Worm (Caenorhabditis elegans) whole organism, young adult: ENCODE measurements around the gene col-120.

Experiments used
- F10E7.11 ChIP-seq: sonication (generic microtip); optimal IDR thresholded peaks from 2 replicates; lab custom pipeline; 2017; ENCODE audit warnings: mild to moderate bottlenecking, missing genetic modification characterization, moderate library complexity, missing compliant biosample characterization
- F49E8.2 ChIP-seq: sonication (generic microtip); optimal IDR thresholded peaks from 3 replicates; lab custom pipeline; 2017; ENCODE audit warnings: missing genetic modification characterization, mild to moderate bottlenecking, missing compliant biosample characterization, antibody characterized with exemption, moderate library complexity; ENCODE audit not compliant: insufficient read depth
- Y56A3A.18 ChIP-seq: fragments of 200-800 bp; sonication (Bioruptor generic); IDR thresholded peaks from 2 replicates; pipeline ENCODE4 v1.3.6; 2022; ENCODE audit warnings: missing genetic modification reagents, missing genetic modification characterization, missing compliant biosample characterization
- Y67H2A.10 ChIP-seq: fragments of 200-800 bp; sonication (Bioruptor generic); conservative IDR thresholded peaks from 2 replicates; pipeline ENCODE4 v1.3.6; 2022; ENCODE audit warnings: missing genetic modification reagents, missing genetic modification characterization, missing compliant biosample characterization
- ZK185.1 ChIP-seq: sonication (generic microtip); optimal IDR thresholded peaks from 2 replicates; lab custom pipeline; 2016; ENCODE audit warnings: mild to moderate bottlenecking, missing genetic modification characterization, missing compliant biosample characterization; ENCODE audit not compliant: poor library complexity, severe bottlenecking
- ama-1 ChIP-seq, 3 experiments: fragments of 150-350 bp in 1 of 3; sonication (generic microtip) in 2 of 3; optimal IDR thresholded peaks; 2 replicates each; lab custom pipeline; 2014 to 2018; ENCODE audit warnings: missing biosample characterization in 2 of 3, missing genetic modification characterization in 2 of 3, missing genetic modification reagents in 2 of 3
- attf-5 ChIP-seq: fragments of 200-800 bp; sonication (Bioruptor generic); optimal IDR thresholded peaks from 2 replicates; lab custom pipeline; 2018; ENCODE audit warnings: mild to moderate bottlenecking, missing genetic modification characterization, missing compliant biosample characterization
- attf-6 ChIP-seq: fragments of 200-800 bp; sonication (Bioruptor generic); IDR thresholded peaks from 2 replicates; pipeline ENCODE4 v1.3.6; 2022; ENCODE audit warnings: missing genetic modification reagents, missing genetic modification characterization, missing compliant biosample characterization
- bed-2 ChIP-seq: fragments of 200-800 bp; sonication (Bioruptor generic); IDR thresholded peaks from 2 replicates; pipeline ENCODE4 v1.3.6; 2022; ENCODE audit warnings: missing genetic modification reagents, missing genetic modification characterization, missing compliant biosample characterization
- ccch-3 ChIP-seq: fragments of 200-800 bp; sonication (Bioruptor generic); optimal IDR thresholded peaks from 2 replicates; lab custom pipeline; 2018; ENCODE audit warnings: mild to moderate bottlenecking, missing genetic modification characterization, missing compliant biosample characterization
- ceh-58 ChIP-seq: fragments of 200-800 bp; sonication (Bioruptor generic); IDR thresholded peaks from 2 replicates; pipeline ENCODE4 v1.3.6; 2022; ENCODE audit warnings: missing genetic modification characterization, missing compliant biosample characterization
- ceh-79 ChIP-seq: sonication (generic microtip); optimal IDR thresholded peaks from 2 replicates; lab custom pipeline; 2017; ENCODE audit warnings: mild to moderate bottlenecking, missing genetic modification characterization, missing compliant biosample characterization
- dox-1 ChIP-seq: fragments of 200-800 bp; sonication (Bioruptor generic); IDR thresholded peaks from 2 replicates; pipeline ENCODE4 v1.3.6; 2022; ENCODE audit warnings: missing genetic modification reagents, missing genetic modification characterization, missing compliant biosample characterization
- dpl-1 ChIP-seq: fragments of 150-350 bp; optimal IDR thresholded peaks from 2 replicates; lab custom pipeline; 2014; ENCODE audit warnings: missing biosample characterization, missing genetic modification reagents, missing genetic modification characterization
- egl-44 ChIP-seq: fragments of 200-800 bp; sonication (Bioruptor generic); IDR thresholded peaks from 2 replicates; pipeline ENCODE4 v1.3.6; 2022; ENCODE audit warnings: missing genetic modification reagents, missing genetic modification characterization, missing compliant biosample characterization
- ekl-4 ChIP-seq: fragments of 200-800 bp; sonication (Bioruptor generic); IDR thresholded peaks from 2 replicates; pipeline ENCODE4 v1.3.6; 2022; ENCODE audit warnings: missing genetic modification reagents, missing genetic modification characterization, missing compliant biosample characterization
- hlh-26 ChIP-seq: fragments of 200-800 bp; sonication (Bioruptor generic); conservative IDR thresholded peaks from 2 replicates; pipeline ENCODE4 v1.3.6; 2022; ENCODE audit warnings: missing genetic modification reagents, missing genetic modification characterization, missing compliant biosample characterization
- hmg-20 ChIP-seq: fragments of 200-800 bp; sonication (Bioruptor generic); IDR thresholded peaks from 2 replicates; pipeline ENCODE4 v1.3.6; 2022; ENCODE audit warnings: missing genetic modification reagents, missing genetic modification characterization, missing compliant biosample characterization
- lag-1 ChIP-seq: fragments of 200-800 bp; sonication (Bioruptor generic); IDR thresholded peaks from 2 replicates; pipeline ENCODE4 v1.3.6; 2022; ENCODE audit warnings: missing genetic modification reagents, missing genetic modification characterization, missing compliant biosample characterization
- let-526 ChIP-seq: fragments of 200-800 bp; sonication (Bioruptor generic); IDR thresholded peaks from 2 replicates; pipeline ENCODE4 v1.3.6; 2022; ENCODE audit warnings: missing genetic modification reagents, missing genetic modification characterization, missing compliant biosample characterization
- lin-40 ChIP-seq: sonication (generic microtip); optimal IDR thresholded peaks from 2 replicates; lab custom pipeline; 2016; ENCODE audit warnings: missing genetic modification characterization, mild to moderate bottlenecking, missing compliant biosample characterization, missing genotype, missing genetic modification reagents
- lin-54 ChIP-seq: fragments of 200-800 bp; sonication (Bioruptor generic); optimal IDR thresholded peaks from 2 replicates; lab custom pipeline; 2018; ENCODE audit warnings: mild to moderate bottlenecking, missing genetic modification characterization, missing compliant biosample characterization
- lsl-1 ChIP-seq: fragments of 200-800 bp; sonication (Bioruptor generic); optimal IDR thresholded peaks from 2 replicates; lab custom pipeline; 2018; ENCODE audit warnings: mild to moderate bottlenecking, missing genetic modification characterization, moderate library complexity, missing compliant biosample characterization
- madf-10 ChIP-seq: sonication (generic microtip); optimal IDR thresholded peaks from 2 replicates; lab custom pipeline; 2016; ENCODE audit warnings: mild to moderate bottlenecking, missing genetic modification characterization, missing compliant biosample characterization
- madf-6 ChIP-seq: fragments of 200-800 bp; sonication (Bioruptor generic); IDR thresholded peaks from 2 replicates; pipeline ENCODE4 v1.3.6; 2022; ENCODE audit warnings: missing genetic modification reagents, missing genetic modification characterization, missing compliant biosample characterization
- madf-8 ChIP-seq: fragments of 200-800 bp; sonication (Bioruptor generic); conservative IDR thresholded peaks from 2 replicates; pipeline ENCODE4 v1.3.6; 2022; ENCODE audit warnings: missing genetic modification reagents, missing genetic modification characterization, missing compliant biosample characterization
- mcd-1 ChIP-seq: fragments of 200-800 bp; sonication (Bioruptor generic); IDR thresholded peaks from 2 replicates; pipeline ENCODE4 v1.3.6; 2022; ENCODE audit warnings: missing genetic modification reagents, missing genetic modification characterization, missing compliant biosample characterization
- mes-4 ChIP-seq: sonication (generic microtip); optimal IDR thresholded peaks from 2 replicates; lab custom pipeline; 2016; ENCODE audit warnings: missing genotype, missing genetic modification characterization, missing compliant biosample characterization
- nhr-179 ChIP-seq: sonication (generic microtip); optimal IDR thresholded peaks from 2 replicates; lab custom pipeline; 2016; ENCODE audit warnings: mild to moderate bottlenecking, missing genetic modification characterization, missing compliant biosample characterization
- nhr-80 ChIP-seq: sonication (generic microtip); optimal IDR thresholded peaks from 2 replicates; lab custom pipeline; 2016; ENCODE audit warnings: missing genetic modification characterization, missing compliant biosample characterization
- pha-4 ChIP-seq: fragments of 150-350 bp; sonication (generic microtip); optimal IDR thresholded peaks from 2 replicates; lab custom pipeline; 2014; ENCODE audit warnings: missing biosample characterization, missing genetic modification reagents, missing genetic modification characterization
- rcor-1 ChIP-seq: fragments of 200-800 bp; sonication (Bioruptor generic); IDR thresholded peaks from 2 replicates; pipeline ENCODE4 v1.3.6; 2022; ENCODE audit warnings: missing genetic modification reagents, missing genetic modification characterization, missing compliant biosample characterization
- repo-1 ChIP-seq: sonication (generic microtip); optimal IDR thresholded peaks from 2 replicates; lab custom pipeline; 2017; ENCODE audit warnings: mild to moderate bottlenecking, missing genetic modification characterization, missing compliant biosample characterization
- snpc-4 ChIP-seq, 5 experiments: fragments of 150-350 bp in 1 of 5; sonication (generic microtip) in 4 of 5; optimal IDR thresholded peaks; 2 replicates each; lab custom pipeline; 2014 to 2018; ENCODE audit warnings: missing genetic modification characterization in 5 of 5, missing biosample characterization in 3 of 5, antibody characterized with exemption in 2 of 5, mild to moderate bottlenecking in 2 of 5, missing compliant biosample characterization in 2 of 5, missing genotype in 2 of 5, moderate library complexity in 2 of 5, missing genetic modification reagents in 1 of 5
- sptf-2 ChIP-seq: fragments of 200-800 bp; sonication (Bioruptor generic); optimal IDR thresholded peaks from 2 replicates; lab custom pipeline; 2018; ENCODE audit warnings: mild to moderate bottlenecking, missing genetic modification characterization, missing compliant biosample characterization
- tbp1 ChIP-seq: fragments of 200-800 bp; sonication (Bioruptor generic); optimal IDR thresholded peaks from 2 replicates; lab custom pipeline; 2018; ENCODE audit warnings: mild to moderate bottlenecking, missing genetic modification characterization, missing compliant biosample characterization
- tbx-9 ChIP-seq: sonication (generic microtip); optimal IDR thresholded peaks from 2 replicates; lab custom pipeline; 2016; ENCODE audit warnings: borderline replicate concordance, missing genetic modification characterization, inconsistent platforms, missing compliant biosample characterization
- tlf-1 ChIP-seq: fragments of 200-800 bp; sonication (Bioruptor generic); optimal IDR thresholded peaks from 2 replicates; lab custom pipeline; 2018; ENCODE audit warnings: mild to moderate bottlenecking, missing genetic modification characterization, missing compliant biosample characterization
- unc-130 ChIP-seq: sonication (generic microtip); optimal IDR thresholded peaks from 2 replicates; lab custom pipeline; 2016; ENCODE audit warnings: missing genetic modification reagents, missing genetic modification characterization, missing compliant biosample characterization
- xnd-1 ChIP-seq: sonication (generic microtip); optimal IDR thresholded peaks from 2 replicates; lab custom pipeline; 2016; ENCODE audit warnings: missing genotype, missing genetic modification reagents, missing genetic modification characterization, missing compliant biosample characterization
- zfh-2 ChIP-seq: fragments of 200-800 bp; sonication (Bioruptor generic); conservative IDR thresholded peaks from 2 replicates; pipeline ENCODE4 v1.3.6; 2022; ENCODE audit warnings: missing genetic modification reagents, missing genetic modification characterization, missing compliant biosample characterization
- ztf-22 ChIP-seq: fragments of 200-800 bp; sonication (Bioruptor generic); optimal IDR thresholded peaks from 2 replicates; lab custom pipeline; 2018; ENCODE audit warnings: mild to moderate bottlenecking, missing genetic modification characterization, moderate library complexity, missing compliant biosample characterization
- ztf-3 ChIP-seq: fragments of 200-800 bp; sonication (Bioruptor generic); optimal IDR thresholded peaks from 2 replicates; lab custom pipeline; 2018; ENCODE audit warnings: mild to moderate bottlenecking, missing genetic modification characterization, missing compliant biosample characterization

col-120 gene

ce11 chrIV:9266464-9266863 lies 4.9 kb upstream of the col-120 start, which contains the start of gene Y11D7A.19:
Gene Y11D7A.19 (minus strand): TSS chrIV:9266564.
- TF ChIP-seq ekl-4 (GFP tag; lab: Robert Waterston, UW) (no peak), snpc-4 (GFP tag; optimal IDR thresholded peaks at IDR 0.05; lab: Kevin White, UChicago) (no peak), snpc-4 (tag; optimal IDR thresholded peaks at IDR 0.05; lab: Kevin White, UChicago) (no peak), ceh-79 (tag; lab: Kevin White, UChicago) (no peak), ama-1 (optimal IDR thresholded peaks at IDR 0.05; lab: Kevin White, UChicago) (no peak), ama-1 (GFP tag; optimal IDR thresholded peaks at IDR 0.05; lab: Kevin White, UChicago) (no peak), nhr-80 (tag; lab: Kevin White, UChicago) (no peak), sptf-2 (GFP tag; lab: Kevin White, UChicago) (no peak), egl-44 (no peak), ceh-58 (GFP tag; lab: Robert Waterston, UW) (no peak), tbx-9 (tag; lab: Kevin White, UChicago) (no peak), ccch-3 (GFP tag; lab: Kevin White, UChicago) (no peak)

DNA sequence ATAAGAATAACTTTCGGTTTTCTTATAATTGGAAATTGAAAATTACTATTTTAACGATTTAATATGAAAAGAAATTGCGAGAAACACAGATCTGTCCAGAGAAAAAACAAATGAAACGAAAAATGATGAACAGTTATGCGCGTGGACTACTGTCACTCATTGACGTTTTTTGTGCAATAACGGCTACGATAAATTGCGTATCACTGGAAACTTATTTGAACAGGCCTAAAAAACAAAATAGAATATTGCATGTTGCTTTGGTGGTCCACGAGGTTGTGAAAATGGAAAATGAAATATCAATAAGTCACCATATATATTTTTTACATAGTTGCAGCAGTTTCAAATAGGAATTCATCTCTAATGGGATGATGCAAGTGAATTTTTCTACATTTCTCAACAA lies 2.9 kb upstream of the col-120 start:
- TF ChIP-seq nhr-80 (tag; lab: Kevin White, UChicago) (no peak), let-526 (GFP tag; lab: Robert Waterston, UW) (no peak), mes-4 (tag; lab: Kevin White, UChicago) (no peak), madf-6 (GFP tag; lab: Robert Waterston, UW) (peak; percentile 58), pha-4 (tag; lab: Kevin White, UChicago) (no peak), lin-54 (GFP tag; lab: Kevin White, UChicago) (no peak), attf-6 (no peak), Y67H2A.10 (GFP tag; lab: Robert Waterston, UW) (no peak), madf-8 (GFP tag; lab: Robert Waterston, UW) (peak; percentile 78), unc-130 (no peak), F49E8.2 (no peak), madf-10 (tag; lab: Kevin White, UChicago) (no peak), tlf-1 (GFP tag; lab: Kevin White, UChicago) (no peak), lsl-1 (GFP tag; lab: Kevin White, UChicago) (peak; percentile 32), lin-40 (tag; lab: Kevin White, UChicago) (no peak), dox-1 (GFP tag; lab: Robert Waterston, UW) (no peak)

- TF ChIP-seq madf-6 (GFP tag; lab: Robert Waterston, UW) (0 out of 2 replicates have a peak, but pooled peaks have one; percentile 19), repo-1 (tag; lab: Kevin White, UChicago) (no peak), zfh-2 (GFP tag; lab: Robert Waterston, UW) (peak; percentile 52; the same call in 1 of the 2 replicates), ztf-22 (GFP tag; lab: Kevin White, UChicago) (no peak), ztf-3 (no peak), xnd-1 (tag; lab: Kevin White, UChicago) (no peak)
These were observed 2.3 kb upstream of the col-120 start, which contains the start of gene flh-1 for ce11 chrIV:9263812-9264320. Gene flh-1 (minus strand): TSS chrIV:9264270.

DNA sequence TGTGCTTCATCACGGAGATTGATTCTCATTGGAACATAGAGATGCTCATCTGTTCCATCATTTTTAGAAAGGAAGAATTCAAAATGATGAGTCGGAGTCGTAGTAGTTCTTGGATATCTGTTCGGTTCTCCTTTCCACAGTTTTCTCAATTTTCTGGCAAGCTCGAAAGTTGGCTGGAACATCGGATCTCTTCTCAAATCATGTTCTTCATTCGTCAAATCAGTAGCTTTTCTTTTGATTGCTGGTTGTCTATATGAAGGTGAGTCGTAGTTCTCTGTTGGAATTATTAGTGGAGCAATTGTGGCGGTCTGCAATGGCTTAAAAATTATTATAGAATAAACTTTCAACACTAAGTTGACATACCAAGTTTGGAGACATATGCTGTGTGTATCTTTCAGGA lies 708 bp upstream of the col-120 start:
- no peak for TF ChIP-seq hmg-20 (GFP tag; lab: Robert Waterston, UW)
- TF ChIP-seq F10E7.11 = no peak
- TF ChIP-seq ZK185.1 (tag; lab: Kevin White, UChicago) = no peak
- no peak for TF ChIP-seq hlh-26 (GFP tag; lab: Robert Waterston, UW)
- TF ChIP-seq ccch-3 (GFP tag; lab: Kevin White, UChicago) = no peak
- TF ChIP-seq bed-2 (GFP tag; lab: Robert Waterston, UW) = no peak
- TF ChIP-seq nhr-179 = no peak
- no peak for TF ChIP-seq egl-44
- no peak for TF ChIP-seq attf-5 (GFP tag; lab: Kevin White, UChicago)
- no peak for TF ChIP-seq lag-1 (GFP tag; lab: Robert Waterston, UW)
- TF ChIP-seq dpl-1 (GFP tag; lab: Kevin White, UChicago) = no peak
- TF ChIP-seq tlf-1 (GFP tag; lab: Kevin White, UChicago) = no peak
- no peak for TF ChIP-seq mcd-1 (GFP tag; lab: Robert Waterston, UW)
- TF ChIP-seq rcor-1 (GFP tag; lab: Robert Waterston, UW) = no peak
- no peak for TF ChIP-seq Y56A3A.18 (GFP tag; lab: Robert Waterston, UW)
- TF ChIP-seq tbp1 (GFP tag; lab: Kevin White, UChicago) = no peak
- TF ChIP-seq, all 124 proteins: peak for 0
